Fruit fly (Drosophila melanogaster) whole organism, embryonic: ENCODE measurements around the gene Acp62F.

ENCODE experiments used
- Atf-2 ChIP-seq: fragments of 200-800 bp; sonication (Bioruptor generic); optimal IDR thresholded peaks from 2 replicates; lab custom pipeline; 2016; ENCODE audit warnings: missing biosample characterization, missing genetic modification characterization
- BEAF-32 ChIP-seq: fragments of 200-800 bp; sonication (Bioruptor generic); optimal IDR thresholded peaks from 3 replicates; lab custom pipeline; 2017; ENCODE audit warnings: missing biosample characterization, missing genetic modification characterization, mild to moderate bottlenecking, moderate library complexity, missing genetic modification reagents
- CG11504 ChIP-seq: fragments of 200-800 bp; sonication (Bioruptor generic); optimal IDR thresholded peaks from 3 replicates; lab custom pipeline; 2019; ENCODE audit warnings: missing biosample characterization, mild to moderate bottlenecking, missing genetic modification characterization, moderate library complexity
- CG12155 ChIP-seq: fragments of 200-800 bp; sonication (Bioruptor generic); optimal IDR thresholded peaks from 3 replicates; lab custom pipeline; 2016; ENCODE audit warnings: missing biosample characterization, missing genetic modification characterization
- CG12391 ChIP-seq: fragments of 200-800 bp; sonication (Bioruptor generic); optimal IDR thresholded peaks from 3 replicates; lab custom pipeline; 2018; ENCODE audit warnings: missing biosample characterization, mild to moderate bottlenecking, missing genetic modification characterization, moderate library complexity
- CG14050 ChIP-seq: fragments of 200-800 bp; sonication (Bioruptor generic); IDR thresholded peaks from 3 replicates; pipeline ENCODE4 v1.3.6; 2022; ENCODE audit warnings: missing biosample characterization, missing genetic modification characterization
- CG15696 ChIP-seq: fragments of 200-800 bp; sonication (Bioruptor generic); optimal IDR thresholded peaks from 2 replicates; lab custom pipeline; 2019; ENCODE audit warnings: missing biosample characterization, mild to moderate bottlenecking, missing genetic modification characterization, moderate library complexity
- CG17361 ChIP-seq: fragments of 200-800 bp; sonication (Bioruptor generic); IDR thresholded peaks from 3 replicates; pipeline ENCODE4 v1.3.6; 2022; ENCODE audit warnings: missing biosample characterization, missing genetic modification characterization
- CG17829 ChIP-seq: fragments of 200-800 bp; optimal IDR thresholded peaks from 2 replicates; lab custom pipeline; 2019; ENCODE audit warnings: missing biosample characterization, mild to moderate bottlenecking, missing genetic modification characterization, moderate library complexity
- CG18619 ChIP-seq: fragments of 200-800 bp; sonication (Bioruptor generic); optimal IDR thresholded peaks from 3 replicates; lab custom pipeline; 2017; ENCODE audit warnings: missing biosample characterization, mild to moderate bottlenecking, missing genetic modification characterization
- CG2712 ChIP-seq: fragments of 200-800 bp; optimal IDR thresholded peaks from 3 replicates; lab custom pipeline; 2019; ENCODE audit warnings: missing biosample characterization, mild to moderate bottlenecking, missing genetic modification characterization, moderate library complexity
- CG30020 ChIP-seq: fragments of 200-800 bp; optimal IDR thresholded peaks from 2 replicates; lab custom pipeline; 2019; ENCODE audit warnings: missing biosample characterization, mild to moderate bottlenecking, missing genetic modification characterization, moderate library complexity
- CG30403 ChIP-seq: fragments of 200-800 bp; sonication (Bioruptor generic); optimal IDR thresholded peaks from 3 replicates; lab custom pipeline; 2016; ENCODE audit warnings: missing biosample characterization, missing genetic modification characterization
- CG31441 ChIP-seq: fragments of 200-800 bp; sonication (Bioruptor generic); IDR thresholded peaks from 2 replicates; pipeline ENCODE4 v1.3.6; 2022; ENCODE audit warnings: missing biosample characterization, missing genetic modification characterization
- CG32772 ChIP-seq: fragments of 200-800 bp; sonication (Bioruptor generic); IDR thresholded peaks from 2 replicates; pipeline ENCODE4 v1.3.6; 2022; ENCODE audit warnings: missing biosample characterization, missing genetic modification characterization
- CG6654 ChIP-seq: fragments of 200-800 bp; sonication (Bioruptor generic); optimal IDR thresholded peaks from 2 replicates; lab custom pipeline; 2017; ENCODE audit warnings: missing biosample characterization, mild to moderate bottlenecking, missing genetic modification characterization
- CG7372 ChIP-seq: fragments of 200-800 bp; sonication (Bioruptor generic); IDR thresholded peaks from 2 replicates; pipeline ENCODE4 v1.3.6; 2022; ENCODE audit warnings: missing biosample characterization, missing genetic modification characterization
- CG7786 ChIP-seq: fragments of 200-800 bp; sonication (Bioruptor generic); optimal IDR thresholded peaks from 2 replicates; lab custom pipeline; 2016; ENCODE audit warnings: missing biosample characterization, missing genetic modification characterization
- CG7839 ChIP-seq: fragments of 200-800 bp; sonication (Bioruptor generic); optimal IDR thresholded peaks from 3 replicates; lab custom pipeline; 2018; ENCODE audit warnings: missing biosample characterization, mild to moderate bottlenecking, missing genetic modification characterization, moderate library complexity
- CoRest ChIP-seq: fragments of 200-800 bp; sonication (Bioruptor generic); optimal IDR thresholded peaks from 3 replicates; lab custom pipeline; 2018; ENCODE audit warnings: missing biosample characterization, mild to moderate bottlenecking, missing genetic modification characterization, moderate library complexity
- E2f2 ChIP-seq: fragments of 200-800 bp; sonication (Bioruptor generic); IDR thresholded peaks from 2 replicates; pipeline ENCODE4 v1.3.6; 2022; ENCODE audit warnings: missing biosample characterization, missing genetic modification characterization
- Hmr ChIP-seq: fragments of 200-800 bp; sonication (Bioruptor generic); optimal IDR thresholded peaks from 3 replicates; lab custom pipeline; 2017; ENCODE audit warnings: mild to moderate bottlenecking, missing biosample characterization, missing genetic modification reagents, missing genetic modification characterization
- Hr51 ChIP-seq, 2 experiments: fragments of 200-800 bp; sonication (Bioruptor generic); optimal IDR thresholded peaks; 2 replicates in 1 of 2; 3 replicates in 1 of 2; lab custom pipeline; 2016 to 2018; ENCODE audit warnings: missing biosample characterization in 2 of 2, missing genetic modification characterization in 2 of 2, mild to moderate bottlenecking in 1 of 2, moderate library complexity in 1 of 2
- Nf-YC ChIP-seq: fragments of 200-800 bp; optimal IDR thresholded peaks from 3 replicates; lab custom pipeline; 2019; ENCODE audit warnings: missing biosample characterization, mild to moderate bottlenecking, missing genetic modification characterization, moderate library complexity
- Oli ChIP-seq: fragments of 200-800 bp; sonication (Bioruptor generic); optimal IDR thresholded peaks from 2 replicates; lab custom pipeline; 2018; ENCODE audit warnings: missing biosample characterization, mild to moderate bottlenecking, missing genetic modification characterization, moderate library complexity
- Ptx1 ChIP-seq: fragments of 200-800 bp; sonication (Bioruptor generic); IDR thresholded peaks from 2 replicates; pipeline ENCODE4 v1.3.6; 2022; ENCODE audit warnings: missing biosample characterization, missing genetic modification characterization
- Rfx ChIP-seq: fragments of 200-800 bp; sonication (Bioruptor generic); IDR thresholded peaks from 2 replicates; pipeline ENCODE4 v1.3.6; 2022; ENCODE audit warnings: missing biosample characterization, missing genetic modification characterization
- Rx ChIP-seq: fragments of 200-800 bp; sonication (Bioruptor generic); IDR thresholded peaks from 2 replicates; pipeline ENCODE4 v1.3.6; 2022; ENCODE audit warnings: missing biosample characterization, missing genetic modification characterization
- Sox102F ChIP-seq: fragments of 200-800 bp; sonication (Bioruptor generic); optimal IDR thresholded peaks from 2 replicates; lab custom pipeline; 2018; ENCODE audit warnings: missing biosample characterization, mild to moderate bottlenecking, missing genetic modification characterization, moderate library complexity
- Xbp1 ChIP-seq: fragments of 200-800 bp; sonication (Bioruptor generic); optimal IDR thresholded peaks from 3 replicates; lab custom pipeline; 2016; ENCODE audit warnings: missing biosample characterization, mild to moderate bottlenecking, missing genetic modification characterization
- btn ChIP-seq: fragments of 200-800 bp; sonication (Bioruptor generic); optimal IDR thresholded peaks from 2 replicates; lab custom pipeline; 2016; ENCODE audit warnings: missing biosample characterization, missing genetic modification characterization
- ci ChIP-seq: fragments of 200-800 bp; sonication (Bioruptor generic); IDR thresholded peaks from 3 replicates; pipeline ENCODE4 v1.3.6; 2022; ENCODE audit warnings: missing biosample characterization, missing genetic modification characterization
- da ChIP-seq: fragments of 200-800 bp; sonication (Bioruptor generic); optimal IDR thresholded peaks from 2 replicates; lab custom pipeline; 2016; ENCODE audit warnings: missing biosample characterization, missing genetic modification characterization
- dmrt99B ChIP-seq: fragments of 200-800 bp; sonication (Bioruptor generic); optimal IDR thresholded peaks from 2 replicates; lab custom pipeline; 2018; ENCODE audit warnings: missing biosample characterization, mild to moderate bottlenecking, missing genetic modification characterization, moderate library complexity
- gce ChIP-seq: fragments of 200-800 bp; sonication (Bioruptor generic); IDR thresholded peaks from 3 replicates; pipeline ENCODE4 v1.3.6; 2022; ENCODE audit warnings: missing biosample characterization, missing genetic modification characterization
- insv ChIP-seq, 2 experiments: fragments of 200-800 bp; sonication (Bioruptor generic); optimal IDR thresholded peaks; 3 replicates each; lab custom pipeline; 2016 to 2018; ENCODE audit warnings: missing biosample characterization in 2 of 2, missing genetic modification characterization in 2 of 2
- inv ChIP-seq: fragments of 200-800 bp; sonication (Bioruptor generic); IDR thresholded peaks from 2 replicates; pipeline ENCODE4 v1.3.6; 2022; ENCODE audit warnings: missing biosample characterization, missing genetic modification characterization; ENCODE audit not compliant: partially characterized antibody
- jumu ChIP-seq: fragments of 200-800 bp; sonication (Bioruptor generic); optimal IDR thresholded peaks from 3 replicates; lab custom pipeline; 2016; ENCODE audit warnings: missing biosample characterization, missing genetic modification characterization
- lmd ChIP-seq: fragments of 200-800 bp; sonication (Bioruptor generic); IDR thresholded peaks from 2 replicates; pipeline ENCODE4 v1.3.6; 2022; ENCODE audit warnings: missing biosample characterization, missing genetic modification characterization
- pfk ChIP-seq: fragments of 200-800 bp; sonication (Bioruptor generic); optimal IDR thresholded peaks from 2 replicates; lab custom pipeline; 2018; ENCODE audit warnings: missing biosample characterization, mild to moderate bottlenecking, missing genetic modification characterization, moderate library complexity
- prd ChIP-seq, 3 experiments: fragments of >200 bp in 2 of 3; fragments of 200-800 bp in 1 of 3; sonication (Bioruptor generic) in 1 of 3; optimal IDR thresholded peaks in 2 of 3; IDR thresholded peaks in 1 of 3; 2 replicates in 2 of 3; 3 replicates in 1 of 3; pipeline versions ENCODE4 v1.3.6 to Lab custom; 2017 to 2022; ENCODE audit warnings: missing biosample characterization in 1 of 3, missing genetic modification characterization in 1 of 3
- psq ChIP-seq: fragments of 200-800 bp; sonication (Bioruptor generic); optimal IDR thresholded peaks from 2 replicates; lab custom pipeline; 2017; ENCODE audit warnings: missing biosample characterization, missing genetic modification characterization
- ranshi ChIP-seq: fragments of 200-800 bp; sonication (Bioruptor generic); IDR thresholded peaks from 2 replicates; pipeline ENCODE4 v1.3.6; 2022; ENCODE audit warnings: missing biosample characterization, missing genetic modification characterization
- sens ChIP-seq: fragments of 200-800 bp; sonication (Bioruptor generic); peaks from one replicate; lab custom pipeline; 2016; ENCODE audit warnings: missing biosample characterization, missing genetic modification characterization
- slp2 ChIP-seq: fragments of 200-800 bp; sonication (Bioruptor generic); optimal IDR thresholded peaks from 2 replicates; lab custom pipeline; 2016; ENCODE audit warnings: missing biosample characterization, missing genetic modification characterization
- so ChIP-seq: fragments of 200-800 bp; sonication (Bioruptor generic); IDR thresholded peaks from 3 replicates; pipeline ENCODE4 v1.3.6; 2022; ENCODE audit warnings: missing biosample characterization, missing genetic modification characterization
- sob ChIP-seq: fragments of 200-800 bp; sonication (Bioruptor generic); IDR thresholded peaks from 2 replicates; pipeline ENCODE4 v1.3.6; 2022; ENCODE audit warnings: missing biosample characterization, missing genetic modification characterization
- sr ChIP-seq: fragments of 200-800 bp; sonication (Bioruptor generic); IDR thresholded peaks from 3 replicates; pipeline ENCODE4 v1.3.6; 2022; ENCODE audit warnings: missing biosample characterization, missing genetic modification characterization
- ssp ChIP-seq: fragments of 200-800 bp; sonication (Bioruptor generic); IDR thresholded peaks from 2 replicates; pipeline ENCODE4 v1.3.6; 2022; ENCODE audit warnings: missing biosample characterization, missing genetic modification characterization
- ttk ChIP-seq: fragments of 200-800 bp; sonication (Bioruptor generic); IDR thresholded peaks from 2 replicates; pipeline ENCODE4 v2.1.2; 2022; ENCODE audit warnings: missing biosample characterization, missing genetic modification characterization

Gene Acp62F

DNA sequence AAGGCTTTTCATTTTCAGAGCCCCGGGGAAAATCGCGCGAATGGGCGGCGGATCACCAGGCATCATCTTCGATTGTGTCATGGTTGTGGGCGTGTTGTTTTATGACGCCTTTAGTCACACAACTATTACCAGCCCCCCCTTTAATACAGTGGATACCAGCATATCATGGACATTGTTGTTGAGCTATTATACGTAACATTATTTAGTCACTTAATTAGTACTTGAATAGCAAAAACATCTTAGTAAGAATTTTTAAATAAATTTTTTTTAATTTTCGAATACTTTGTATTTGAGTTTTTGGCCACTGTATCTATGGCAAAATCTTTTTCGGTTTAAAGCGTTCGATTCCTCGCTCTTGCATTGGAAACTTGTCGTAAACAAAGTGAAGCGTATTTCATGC, 24.2 kb downstream of the Acp62F start (continued):
- TF ChIP-seq ci (GFP tag; lab: Robert Waterston, UW) (peak; percentile 48; the same call in 1 of the 3 replicates), Hr51 (GFP tag; optimal IDR thresholded peaks at IDR 0.05; lab: Kevin White, UChicago) (peak in 1 of 2 experiments; percentile 36), lmd (GFP tag; lab: Robert Waterston, UW) (peak; percentile 58; the same call in 1 of the 2 replicates), CG11504 (tag; lab: Kevin White, UChicago) (peak; percentile 9), pfk (GFP tag; lab: Kevin White, UChicago) (no peak), ssp (GFP tag; lab: Robert Waterston, UW) (0 out of 2 replicates have a peak, but pooled peaks have one; percentile 32), Oli (tag; lab: Kevin White, UChicago) (peak; percentile 24), CG31441 (GFP tag; lab: Robert Waterston, UW) (0 out of 2 replicates have a peak, but pooled peaks have one; percentile 20), E2f2 (peak; percentile 27), CG18619 (GFP tag; lab: Kevin White, UChicago) (no peak), sob (GFP tag; lab: Robert Waterston, UW) (peak; percentile 31; the same call in 1 of the 2 replicates), insv (GFP tag; optimal IDR thresholded peaks at IDR 0.05; lab: Kevin White, UChicago) (no peak), CG7786 (no peak), CG7839 (peak; percentile 35), ttk (GFP tag; lab: Robert Waterston, UW) (0 out of 2 replicates have a peak, but pooled peaks have one; percentile 23), Nf-YC (peak; percentile 38), Hmr (no peak), Rfx (peak; percentile 64), CG12391 (no peak), CG17829 (tag; lab: Kevin White, UChicago) (no peak), sens (GFP tag; lab: Kevin White, UChicago) (peak; percentile 56), so (GFP tag; lab: Robert Waterston, UW) (0 out of 3 replicates have a peak, but pooled peaks have one; percentile 14), CG17361 (0 out of 3 replicates have a peak, but pooled peaks have one; percentile 33), psq (GFP tag; lab: Kevin White, UChicago) (no peak), Sox102F (GFP tag; lab: Kevin White, UChicago) (peak; percentile 32), dmrt99B (tag; lab: Kevin White, UChicago) (peak; percentile 45), CG2712 (tag; lab: Kevin White, UChicago) (peak; percentile 27), CG32772 (GFP tag; lab: Robert Waterston, UW) (0 out of 2 replicates have a peak, but pooled peaks have one; percentile 18), CG15696 (tag; lab: Kevin White, UChicago) (no peak), sr (GFP tag; lab: Robert Waterston, UW) (peak; percentile 70; the same call in 2 of the 3 replicates), jumu (GFP tag; lab: Kevin White, UChicago) (no peak), BEAF-32 (GFP tag; lab: Kevin White, UChicago) (no peak), CG14050 (GFP tag; lab: Robert Waterston, UW) (0 out of 3 replicates have a peak, but pooled peaks have one; percentile 11), ranshi (GFP tag; lab: Robert Waterston, UW) (0 out of 2 replicates have a peak, but pooled peaks have one; percentile 28), prd (optimal IDR thresholded peaks at IDR 0.05; lab: Kevin White, UChicago) (no peak), prd (GFP tag; IDR thresholded peaks at IDR 0.05; lab: Robert Waterston, UW) (peak; percentile 42; the same call in 2 of the 3 replicates), CG12155 (GFP tag; lab: Kevin White, UChicago) (no peak), CG7372 (GFP tag; lab: Robert Waterston, UW) (peak; percentile 40; the same call in 1 of the 2 replicates), Rx (0 out of 2 replicates have a peak, but pooled peaks have one; percentile 28), da (GFP tag; lab: Kevin White, UChicago) (no peak), Atf-2 (GFP tag; lab: Kevin White, UChicago) (no peak), CG30020 (tag; lab: Kevin White, UChicago) (no peak), CG30403 (GFP tag; lab: Kevin White, UChicago) (peak; percentile 12), inv (GFP tag; lab: Robert Waterston, UW) (no peak), Ptx1 (GFP tag; lab: Robert Waterston, UW) (peak; percentile 60), Xbp1 (GFP tag; lab: Kevin White, UChicago) (peak; percentile 11), slp2 (GFP tag; lab: Kevin White, UChicago) (no peak), btn (GFP tag; lab: Kevin White, UChicago) (no peak), CoRest (tag; lab: Kevin White, UChicago) (peak; percentile 2), gce (0 out of 3 replicates have a peak, but pooled peaks have one; percentile 8), CG6654 (no peak)
